Fruit fly (Drosophila melanogaster): Measurements from ENCODE around the gene c12.2.

c12.2 gene

dm6 chrX:9317100-9317499 lies 2.1 kb upstream of the c12.2 start:
- TF ChIP-seq CG14711 (tag; optimal IDR thresholded peaks at IDR 0.05) (no peak), tj (GFP tag; optimal IDR thresholded peaks at IDR 0.05) (no peak), CG1620 (GFP tag; optimal IDR thresholded peaks at IDR 0.05) (no peak), Crg-1 (GFP tag; optimal IDR thresholded peaks at IDR 0.05) (no peak), CG5204 (GFP tag; optimal IDR thresholded peaks at IDR 0.05) (no peak), cic (GFP tag; optimal IDR thresholded peaks at IDR 0.05) (no peak), toe (GFP tag; optimal IDR thresholded peaks at IDR 0.05) (no peak), CG7045 (GFP tag; optimal IDR thresholded peaks at IDR 0.05) (no peak), Mnt (GFP tag; optimal IDR thresholded peaks at IDR 0.05) (no peak), kay (GFP tag; ENCODE audit: borderline replicate concordance) (no peak), CG12768 (GFP tag; optimal IDR thresholded peaks at IDR 0.05) (no peak), CG33017 (tag; optimal IDR thresholded peaks at IDR 0.05) (no peak), ovo (GFP tag; optimal IDR thresholded peaks at IDR 0.05) (no peak), bab1 (GFP tag; optimal IDR thresholded peaks at IDR 0.05) (no peak), CG11617 (GFP tag; optimal IDR thresholded peaks at IDR 0.05) (no peak), pad (GFP tag; optimal IDR thresholded peaks at IDR 0.05) (no peak), CG7101 (tag; optimal IDR thresholded peaks at IDR 0.05) (no peak)

dm6 chrX:9330387-9330786 lies 11.2 kb downstream of the c12.2 start, which contains the start of gene CG34450:
Gene CG34450, minus strand, starts transcription at chrX:9330487.
- no peak for TF ChIP-seq CG7101 (tag; optimal IDR thresholded peaks at IDR 0.05)
- TF ChIP-seq ovo (GFP tag; optimal IDR thresholded peaks at IDR 0.05), result no peak
- TF ChIP-seq cnc (optimal IDR thresholded peaks at IDR 0.05), result no peak
- no peak for TF ChIP-seq toe (GFP tag; optimal IDR thresholded peaks at IDR 0.05)
- no peak for TF ChIP-seq CG1620 (GFP tag; optimal IDR thresholded peaks at IDR 0.05)
- TF ChIP-seq Mnt (GFP tag; optimal IDR thresholded peaks at IDR 0.05), result no peak
- no peak for TF ChIP-seq CG14711 (tag; optimal IDR thresholded peaks at IDR 0.05)
- TF ChIP-seq Crg-1 (GFP tag; optimal IDR thresholded peaks at IDR 0.05), result no peak

- TF ChIP-seq pad (GFP tag; optimal IDR thresholded peaks at IDR 0.05) (no peak), CG7101 (tag; optimal IDR thresholded peaks at IDR 0.05) (no peak), CG5204 (GFP tag; optimal IDR thresholded peaks at IDR 0.05) (no peak), toe (GFP tag; optimal IDR thresholded peaks at IDR 0.05) (no peak), tj (GFP tag; optimal IDR thresholded peaks at IDR 0.05) (no peak), bab1 (GFP tag; optimal IDR thresholded peaks at IDR 0.05) (no peak), kay (GFP tag; ENCODE audit: borderline replicate concordance) (no peak), Mnt (GFP tag; optimal IDR thresholded peaks at IDR 0.05) (no peak), ovo (GFP tag; optimal IDR thresholded peaks at IDR 0.05) (no peak), cic (GFP tag; optimal IDR thresholded peaks at IDR 0.05) (no peak), Clk (GFP tag; optimal IDR thresholded peaks at IDR 0.05) (no peak), CG1620 (GFP tag; optimal IDR thresholded peaks at IDR 0.05) (no peak), CG7045 (GFP tag; optimal IDR thresholded peaks at IDR 0.05) (no peak), Hr96 (GFP tag; optimal IDR thresholded peaks at IDR 0.05) (no peak), CG33017 (tag; optimal IDR thresholded peaks at IDR 0.05) (no peak), cnc (optimal IDR thresholded peaks at IDR 0.05) (no peak)
These were observed 13.0 kb downstream of the c12.2 start for dm6 chrX:9332208-9332607.

- TF ChIP-seq CG12768 (GFP tag; optimal IDR thresholded peaks at IDR 0.05) (peak; percentile 62), bab1 (GFP tag; optimal IDR thresholded peaks at IDR 0.05) (peak; percentile 86), CG7101 (tag; optimal IDR thresholded peaks at IDR 0.05) (peak; percentile 91), cic (GFP tag; optimal IDR thresholded peaks at IDR 0.05) (no peak), CG33017 (tag; optimal IDR thresholded peaks at IDR 0.05) (peak; percentile 79), CG5204 (GFP tag; optimal IDR thresholded peaks at IDR 0.05) (peak; percentile 18), Clk (GFP tag; optimal IDR thresholded peaks at IDR 0.05) (peak; percentile 47), Crg-1 (GFP tag; optimal IDR thresholded peaks at IDR 0.05) (peak; percentile 43), CG1620 (GFP tag; optimal IDR thresholded peaks at IDR 0.05) (no peak), ovo (GFP tag; optimal IDR thresholded peaks at IDR 0.05) (no peak), kay (GFP tag; ENCODE audit: borderline replicate concordance) (peak; percentile 91), CG14711 (tag; optimal IDR thresholded peaks at IDR 0.05) (peak; percentile 84), CG7045 (GFP tag; optimal IDR thresholded peaks at IDR 0.05) (peak; percentile 76), CG11617 (GFP tag; optimal IDR thresholded peaks at IDR 0.05) (peak; percentile 53), tj (GFP tag; optimal IDR thresholded peaks at IDR 0.05) (peak; percentile 60), toe (GFP tag; optimal IDR thresholded peaks at IDR 0.05) (no peak), Mnt (GFP tag; optimal IDR thresholded peaks at IDR 0.05) (peak; percentile 24), cnc (optimal IDR thresholded peaks at IDR 0.05) (no peak), Hr96 (GFP tag; optimal IDR thresholded peaks at IDR 0.05) (peak; percentile 71), pad (GFP tag; optimal IDR thresholded peaks at IDR 0.05) (peak; percentile 52)
These were observed 24.6 kb downstream of the c12.2 start for dm6 chrX:9343480-9344477.

- TF ChIP-seq CG1620 (GFP tag; optimal IDR thresholded peaks at IDR 0.05) (peak; percentile 28), Hr96 (GFP tag; optimal IDR thresholded peaks at IDR 0.05) (peak; percentile 71), kay (GFP tag; ENCODE audit: borderline replicate concordance) (no peak), CG12768 (GFP tag; optimal IDR thresholded peaks at IDR 0.05) (no peak), toe (GFP tag; optimal IDR thresholded peaks at IDR 0.05) (peak; percentile 52), Mnt (GFP tag; optimal IDR thresholded peaks at IDR 0.05) (peak; percentile 53), Crg-1 (GFP tag; optimal IDR thresholded peaks at IDR 0.05) (peak; percentile 36), cic (GFP tag; optimal IDR thresholded peaks at IDR 0.05) (no peak), CG33017 (tag; optimal IDR thresholded peaks at IDR 0.05) (peak; percentile 67), CG5204 (GFP tag; optimal IDR thresholded peaks at IDR 0.05) (peak; percentile 59), cnc (optimal IDR thresholded peaks at IDR 0.05) (no peak), bab1 (GFP tag; optimal IDR thresholded peaks at IDR 0.05) (peak; percentile 57), tj (GFP tag; optimal IDR thresholded peaks at IDR 0.05) (peak; percentile 56), Clk (GFP tag; optimal IDR thresholded peaks at IDR 0.05) (peak; percentile 43), CG14711 (tag; optimal IDR thresholded peaks at IDR 0.05) (peak; percentile 73), CG7045 (GFP tag; optimal IDR thresholded peaks at IDR 0.05) (peak; percentile 71), CG7101 (tag; optimal IDR thresholded peaks at IDR 0.05) (peak; percentile 74), ovo (GFP tag; optimal IDR thresholded peaks at IDR 0.05) (peak; percentile 55), CG11617 (GFP tag; optimal IDR thresholded peaks at IDR 0.05) (peak; percentile 77), pad (GFP tag; optimal IDR thresholded peaks at IDR 0.05) (peak; percentile 70)
These were observed 25.4 kb downstream of the c12.2 start for dm6 chrX:9344482-9345106.

Measured in whole organism, adult.